Fruit fly (Drosophila melanogaster): Measurements from ENCODE around the gene Cftr.

dm6 chr3R:24549834-24550233, 6.1 kb upstream of the Cftr start:
- TF ChIP-seq EcR (GFP tag; optimal IDR thresholded peaks at IDR 0.05): peak; percentile 65
- TF ChIP-seq CG10348 (GFP tag; IDR thresholded peaks at IDR 0.05): no peak
- TF ChIP-seq CG17806 (tag; optimal IDR thresholded peaks at IDR 0.05): peak; percentile 65
- TF ChIP-seq CG14655 (GFP tag; optimal IDR thresholded peaks at IDR 0.05): no peak
- peak; percentile 30 for TF ChIP-seq Snoo (tag; optimal IDR thresholded peaks at IDR 0.05)
- TF ChIP-seq CG8301 (tag; optimal IDR thresholded peaks at IDR 0.05): no peak
- no peak for TF ChIP-seq rn (GFP tag; IDR thresholded peaks at IDR 0.05)
- peak; percentile 94 for TF ChIP-seq gl (tag; optimal IDR thresholded peaks at IDR 0.05)
